Worm (Caenorhabditis elegans) whole organism, L4 larva: ENCODE data around the gene F47B7.3.

ENCODE experiments used
- F26F4.8 ChIP-seq: fragments of 200-800 bp; sonication (Bioruptor generic); conservative IDR thresholded peaks from 2 replicates; pipeline ENCODE4 v1.3.6; 2022; ENCODE audit warnings: missing genetic modification characterization, missing compliant biosample characterization
- F37D6.2 ChIP-seq: sonication (generic microtip); optimal IDR thresholded peaks from 2 replicates; lab custom pipeline; 2016; ENCODE audit warnings: mild to moderate bottlenecking, missing genetic modification characterization, missing compliant biosample characterization
- R02D3.7 ChIP-seq: fragments of 150-350 bp; sonication (generic microtip); optimal IDR thresholded peaks from 3 replicates; lab custom pipeline; 2014; ENCODE audit warnings: missing biosample characterization, missing genetic modification characterization
- T20F7.1 ChIP-seq: fragments of 200-800 bp; sonication (Bioruptor generic); optimal IDR thresholded peaks from 2 replicates; lab custom pipeline; 2018; ENCODE audit warnings: mild to moderate bottlenecking, missing genetic modification characterization, missing compliant biosample characterization
- T26A8.4 ChIP-seq: fragments of 200-800 bp; sonication (Bioruptor generic); IDR thresholded peaks from 2 replicates; pipeline ENCODE4 v1.3.6; 2022; ENCODE audit warnings: missing genetic modification characterization, missing compliant biosample characterization
- Y48G9A.11 ChIP-seq: fragments of 200-800 bp; sonication (Bioruptor generic); IDR thresholded peaks from 2 replicates; pipeline ENCODE4 v1.3.6; 2022; ENCODE audit warnings: missing genetic modification reagents, missing genetic modification characterization, missing compliant biosample characterization
- Y5F2A.4 ChIP-seq: fragments of 200-800 bp; sonication (Bioruptor generic); optimal IDR thresholded peaks from 2 replicates; lab custom pipeline; 2018; ENCODE audit warnings: mild to moderate bottlenecking, missing genetic modification characterization, missing compliant biosample characterization
- ZK546.5 ChIP-seq, 2 experiments: sonication (generic microtip); optimal IDR thresholded peaks; 2 replicates each; lab custom pipeline; 2017; ENCODE audit warnings: missing biosample characterization in 2 of 2, missing genetic modification characterization in 2 of 2
- aha-1 ChIP-seq: fragments of 150-350 bp; peaks from one replicate; lab custom pipeline; 2014; ENCODE audit warnings: missing biosample characterization, missing genetic modification characterization
- ceh-20 ChIP-seq: fragments of 200-800 bp; sonication (Bioruptor generic); IDR thresholded peaks from 2 replicates; pipeline ENCODE4 v1.3.6; 2022; ENCODE audit warnings: missing genetic modification reagents, missing genetic modification characterization, missing compliant biosample characterization
- ceh-28 ChIP-seq: fragments of 150-350 bp; optimal IDR thresholded peaks from 2 replicates; lab custom pipeline; 2014; ENCODE audit warnings: missing biosample characterization, missing genetic modification reagents, missing genetic modification characterization
- ceh-62 ChIP-seq: sonication (generic microtip); optimal IDR thresholded peaks from 2 replicates; lab custom pipeline; 2017; ENCODE audit warnings: missing biosample characterization, missing genetic modification characterization
- ces-1 ChIP-seq: fragments of 150-350 bp; sonication (generic microtip); optimal IDR thresholded peaks from 4 replicates; lab custom pipeline; 2014; ENCODE audit warnings: missing biosample characterization, missing genetic modification reagents, missing genetic modification characterization
- ctbp-1 ChIP-seq: fragments of 200-800 bp; sonication (Bioruptor generic); IDR thresholded peaks from 2 replicates; pipeline ENCODE4 v1.3.6; 2022; ENCODE audit warnings: missing genetic modification reagents, missing genetic modification characterization, missing compliant biosample characterization
- daf-12 ChIP-seq: fragments of 150-350 bp; optimal IDR thresholded peaks from 2 replicates; lab custom pipeline; 2014; ENCODE audit warnings: missing biosample characterization, missing genetic modification reagents, missing genetic modification characterization
- daf-16 ChIP-seq, 3 experiments: sonication (generic microtip); optimal IDR thresholded peaks; 2 replicates each; lab custom pipeline; 2016 to 2017; ENCODE audit warnings: missing genetic modification characterization in 3 of 3, missing genetic modification reagents in 3 of 3, mild to moderate bottlenecking in 2 of 3, missing compliant biosample characterization in 2 of 3, missing biosample characterization in 1 of 3, moderate library complexity in 1 of 3
- dmd-9 ChIP-seq: fragments of 200-800 bp; sonication (Bioruptor generic); IDR thresholded peaks from 2 replicates; pipeline ENCODE4 v1.3.6; 2022; ENCODE audit warnings: missing genetic modification reagents, missing genetic modification characterization, missing compliant biosample characterization
- egl-43 ChIP-seq: fragments of 200-800 bp; sonication (Bioruptor generic); IDR thresholded peaks from 2 replicates; pipeline ENCODE4 v1.3.6; 2022; ENCODE audit warnings: missing genetic modification reagents, missing genetic modification characterization, missing compliant biosample characterization
- fkh-10 ChIP-seq: fragments of 150-350 bp; optimal IDR thresholded peaks from 2 replicates; lab custom pipeline; 2014; ENCODE audit warnings: missing biosample characterization, missing genetic modification reagents, missing genetic modification characterization
- hif-1 ChIP-seq, 2 experiments: sonication (generic microtip); optimal IDR thresholded peaks; 2 replicates each; lab custom pipeline; 2016 to 2017; ENCODE audit warnings: missing compliant biosample characterization in 2 of 2, missing genetic modification characterization in 2 of 2, missing genetic modification reagents in 2 of 2, missing genotype in 2 of 2, mild to moderate bottlenecking in 1 of 2
- hlh-30 ChIP-seq: sonication (generic microtip); optimal IDR thresholded peaks from 2 replicates; lab custom pipeline; 2017; ENCODE audit warnings: antibody characterized with exemption, mild to moderate bottlenecking, missing genetic modification characterization, missing compliant biosample characterization; ENCODE audit not compliant: insufficient read depth
- jun-1 ChIP-seq: fragments of 150-350 bp; optimal IDR thresholded peaks from 2 replicates; lab custom pipeline; 2014; ENCODE audit warnings: missing biosample characterization, missing genetic modification reagents, missing genetic modification characterization
- lin-1 ChIP-seq: fragments of 200-800 bp; sonication (Bioruptor generic); IDR thresholded peaks from 2 replicates; pipeline ENCODE4 v1.3.6; 2022; ENCODE audit warnings: missing genetic modification reagents, missing genetic modification characterization, missing compliant biosample characterization
- lin-29 ChIP-seq: fragments of 200-800 bp; sonication (Bioruptor generic); IDR thresholded peaks from 2 replicates; pipeline ENCODE4 v1.3.6; 2022; ENCODE audit warnings: missing genetic modification reagents, missing genetic modification characterization, missing compliant biosample characterization
- lir-3 ChIP-seq: sonication (generic microtip); optimal IDR thresholded peaks from 2 replicates; lab custom pipeline; 2016; ENCODE audit warnings: mild to moderate bottlenecking, missing genetic modification characterization, missing compliant biosample characterization
- madf-5 ChIP-seq, 2 experiments: fragments of 200-800 bp; sonication (Bioruptor generic); IDR thresholded peaks; 2 replicates each; pipeline ENCODE4 v1.3.6; 2022; ENCODE audit warnings: missing compliant biosample characterization in 2 of 2, missing genetic modification characterization in 2 of 2
- mdl-1 ChIP-seq, 2 experiments: fragments of 150-350 bp in 1 of 2; sonication (generic microtip) in 1 of 2; optimal IDR thresholded peaks; 2 replicates each; lab custom pipeline; 2014 to 2017; ENCODE audit warnings: missing biosample characterization in 2 of 2, missing genetic modification characterization in 2 of 2
- mep-1 ChIP-seq: fragments of 150-350 bp; sonication (generic microtip); optimal IDR thresholded peaks from 3 replicates; lab custom pipeline; 2014; ENCODE audit warnings: missing biosample characterization, missing genetic modification characterization
- nhr-102 ChIP-seq: sonication (generic microtip); optimal IDR thresholded peaks from 2 replicates; lab custom pipeline; 2016; ENCODE audit warnings: mild to moderate bottlenecking, missing genetic modification characterization, moderate library complexity, missing compliant biosample characterization
- nhr-237 ChIP-seq: sonication (generic microtip); optimal IDR thresholded peaks from 2 replicates; lab custom pipeline; 2017; ENCODE audit warnings: missing biosample characterization, missing genetic modification characterization
- nhr-28 ChIP-seq: fragments of 150-350 bp; optimal IDR thresholded peaks from 2 replicates; lab custom pipeline; 2014; ENCODE audit warnings: missing biosample characterization, missing genetic modification characterization
- nhr-6 ChIP-seq: fragments of 150-350 bp; optimal IDR thresholded peaks from 2 replicates; lab custom pipeline; 2014; ENCODE audit warnings: missing biosample characterization, missing genetic modification characterization
- nhr-77 ChIP-seq: fragments of 150-350 bp; optimal IDR thresholded peaks from 2 replicates; lab custom pipeline; 2014; ENCODE audit warnings: missing biosample characterization, missing genetic modification characterization
- pha-4 ChIP-seq, 2 experiments: fragments of 150-350 bp in 1 of 2; fragments of 200-800 bp in 1 of 2; sonication (Bioruptor generic) in 1 of 2; IDR thresholded peaks in 1 of 2; optimal IDR thresholded peaks in 1 of 2; 2 replicates each; pipeline versions ENCODE4 v1.3.6 to Lab custom; 2014 to 2022; ENCODE audit warnings: missing genetic modification characterization in 2 of 2, missing genetic modification reagents in 2 of 2, missing biosample characterization in 1 of 2, missing compliant biosample characterization in 1 of 2
- php-3 ChIP-seq: fragments of 200-800 bp; sonication (Bioruptor generic); IDR thresholded peaks from 2 replicates; pipeline ENCODE4 v1.3.6; 2022; ENCODE audit warnings: missing genetic modification reagents, missing genetic modification characterization, missing compliant biosample characterization
- pqm-1 ChIP-seq: sonication (generic microtip); optimal IDR thresholded peaks from 2 replicates; lab custom pipeline; 2017; ENCODE audit warnings: missing biosample characterization, missing genetic modification characterization
- rbr-2 ChIP-seq: sonication (generic microtip); optimal IDR thresholded peaks from 2 replicates; lab custom pipeline; 2016; ENCODE audit warnings: missing genotype, missing genetic modification characterization, missing compliant biosample characterization
- saeg-2 ChIP-seq: fragments of 200-800 bp; sonication (Bioruptor generic); IDR thresholded peaks from 2 replicates; pipeline ENCODE4 v1.3.6; 2022; ENCODE audit warnings: missing genetic modification reagents, missing genetic modification characterization, missing compliant biosample characterization
- sdz-12 ChIP-seq: fragments of 200-800 bp; sonication (Bioruptor generic); optimal IDR thresholded peaks from 2 replicates; lab custom pipeline; 2018; ENCODE audit warnings: mild to moderate bottlenecking, missing genetic modification characterization, missing compliant biosample characterization
- set-16 ChIP-seq: fragments of 200-800 bp; sonication (Bioruptor generic); IDR thresholded peaks from 2 replicates; pipeline ENCODE4 v1.3.6; 2022; ENCODE audit warnings: missing genetic modification reagents, missing genetic modification characterization, missing compliant biosample characterization
- skn-1 ChIP-seq: fragments of 150-350 bp; optimal IDR thresholded peaks from 2 replicates; lab custom pipeline; 2014; ENCODE audit warnings: missing biosample characterization, missing genetic modification characterization
- spr-1 ChIP-seq: sonication (generic microtip); optimal IDR thresholded peaks from 2 replicates; lab custom pipeline; 2016; ENCODE audit warnings: mild to moderate bottlenecking, missing genetic modification characterization, missing compliant biosample characterization
- spr-3 ChIP-seq: fragments of 200-800 bp; sonication (Bioruptor generic); optimal IDR thresholded peaks from 2 replicates; lab custom pipeline; 2018; ENCODE audit warnings: mild to moderate bottlenecking, missing genetic modification characterization, missing compliant biosample characterization
- tag-97 ChIP-seq: fragments of 200-800 bp; sonication (Bioruptor generic); IDR thresholded peaks from 2 replicates; pipeline ENCODE4 v1.3.6; 2022; ENCODE audit warnings: missing genetic modification characterization, missing compliant biosample characterization
- tra-1 ChIP-seq: fragments of 200-800 bp; sonication (Bioruptor generic); IDR thresholded peaks from 2 replicates; pipeline ENCODE4 v1.3.6; 2022; ENCODE audit warnings: missing genetic modification reagents, missing genetic modification characterization, missing compliant biosample characterization
- unc-130 ChIP-seq: sonication (generic microtip); optimal IDR thresholded peaks from 2 replicates; lab custom pipeline; 2016; ENCODE audit warnings: missing genetic modification reagents, missing genetic modification characterization, missing compliant biosample characterization
- unc-39 ChIP-seq: sonication (generic microtip); optimal IDR thresholded peaks from 2 replicates; lab custom pipeline; 2017; ENCODE audit warnings: missing biosample characterization, missing genetic modification characterization
- zag-1 ChIP-seq: fragments of 150-350 bp; optimal IDR thresholded peaks from 2 replicates; lab custom pipeline; 2014; ENCODE audit warnings: missing biosample characterization, missing genetic modification characterization
- zfp-2 ChIP-seq: sonication (generic microtip); optimal IDR thresholded peaks from 2 replicates; lab custom pipeline; 2016; ENCODE audit warnings: mild to moderate bottlenecking, missing genetic modification characterization, missing compliant biosample characterization
- zfp-3 ChIP-seq: fragments of 200-800 bp; sonication (Bioruptor generic); conservative IDR thresholded peaks from 2 replicates; pipeline ENCODE4 v1.3.6; 2022; ENCODE audit warnings: missing genetic modification reagents, missing genetic modification characterization, missing compliant biosample characterization
- zip-11 ChIP-seq: fragments of 200-800 bp; sonication (Bioruptor generic); IDR thresholded peaks from 2 replicates; pipeline ENCODE4 v1.3.6; 2022; ENCODE audit warnings: missing genetic modification characterization, missing compliant biosample characterization
- ztf-11 ChIP-seq: fragments of 150-350 bp; optimal IDR thresholded peaks from 2 replicates; lab custom pipeline; 2014; ENCODE audit warnings: missing biosample characterization, missing genetic modification characterization

F47B7.3 gene

ce11 chrX:3728970-3729369, 35.2 kb downstream of the F47B7.3 start, which contains the start of gene aex-4:
aex-4 (plus strand) TSS chrX:3729281.
- no peak for TF ChIP-seq skn-1
- peak; percentile 21 for TF ChIP-seq mep-1 (tag; lab: Kevin White, UChicago)
- TF ChIP-seq ceh-28 (tag; lab: Kevin White, UChicago) = no peak
- peak; percentile 35 for TF ChIP-seq hlh-30
- no peak for TF ChIP-seq R02D3.7 (tag; lab: Kevin White, UChicago)
- TF ChIP-seq tra-1 (GFP tag; lab: Robert Waterston, UW) = peak; percentile 58
- peak in 1 of 2 experiments; percentile 93 for TF ChIP-seq hif-1 (tag; optimal IDR thresholded peaks at IDR 0.05; lab: Kevin White, UChicago)
- TF ChIP-seq nhr-77 (tag; lab: Kevin White, UChicago) = peak; percentile 50
- no peak for TF ChIP-seq ctbp-1
- no peak for TF ChIP-seq nhr-237
- no peak for TF ChIP-seq unc-39 (tag; lab: Kevin White, UChicago)
- no peak for TF ChIP-seq spr-3 (GFP tag; lab: Kevin White, UChicago)
- TF ChIP-seq set-16 = no peak
- no peak for TF ChIP-seq nhr-6 (tag; lab: Kevin White, UChicago)
- no peak for TF ChIP-seq Y5F2A.4
- no peak for TF ChIP-seq zip-11
- no peak for TF ChIP-seq zfp-2 (tag; lab: Kevin White, UChicago)
- peak; percentile 97 for TF ChIP-seq aha-1 (tag; lab: Kevin White, UChicago)
- TF ChIP-seq sdz-12 (GFP tag; lab: Kevin White, UChicago) = no peak
- peak; percentile 98 for TF ChIP-seq pqm-1 (tag; lab: Kevin White, UChicago)
- no peak for TF ChIP-seq rbr-2 (tag; lab: Kevin White, UChicago)
- TF ChIP-seq ZK546.5 (tag; optimal IDR thresholded peaks at IDR 0.05; lab: Kevin White, UChicago) = no peak
- peak; percentile 79 for TF ChIP-seq lin-1 (GFP tag; lab: Robert Waterston, UW)
- TF ChIP-seq zfp-3 (GFP tag; lab: Robert Waterston, UW) = no peak
- TF ChIP-seq spr-1 (tag; lab: Kevin White, UChicago) = no peak
- TF ChIP-seq nhr-102 (tag; lab: Kevin White, UChicago) = no peak
- no peak for TF ChIP-seq egl-43 (GFP tag; lab: Robert Waterston, UW)
- no peak for TF ChIP-seq saeg-2 (GFP tag; lab: Robert Waterston, UW)
- peak; percentile 6 for TF ChIP-seq T20F7.1 (GFP tag; lab: Kevin White, UChicago)
- TF ChIP-seq fkh-10 (GFP tag; lab: Kevin White, UChicago) = no peak
- TF ChIP-seq T26A8.4 (GFP tag; lab: Robert Waterston, UW) = 0 out of 2 replicates have a peak, but pooled peaks have one; percentile 24
- TF ChIP-seq lin-29 = no peak
- TF ChIP-seq jun-1 (tag; lab: Kevin White, UChicago) = no peak
- no peak for TF ChIP-seq madf-5 (GFP tag; IDR thresholded peaks at IDR 0.05; lab: Robert Waterston, UW)
- TF ChIP-seq daf-16 (GFP tag; optimal IDR thresholded peaks at IDR 0.05; lab: Kevin White, UChicago) = no peak
- TF ChIP-seq daf-16 (tag; optimal IDR thresholded peaks at IDR 0.05; lab: Kevin White, UChicago) = peak; percentile 89
- peak; percentile 75 for TF ChIP-seq php-3
- TF ChIP-seq daf-12 (tag; lab: Kevin White, UChicago) = no peak
- no peak for TF ChIP-seq pha-4 (GFP tag; IDR thresholded peaks at IDR 0.05; lab: Robert Waterston, UW)
- TF ChIP-seq pha-4 (tag; optimal IDR thresholded peaks at IDR 0.05; lab: Kevin White, UChicago) = no peak
- no peak for TF ChIP-seq dmd-9 (GFP tag; lab: Robert Waterston, UW)
- TF ChIP-seq Y48G9A.11 = no peak
- peak in 1 of 2 experiments; percentile 54 for TF ChIP-seq mdl-1 (tag; optimal IDR thresholded peaks at IDR 0.05; lab: Kevin White, UChicago)
- TF ChIP-seq unc-130 (GFP tag; lab: Kevin White, UChicago) = no peak
- no peak for TF ChIP-seq F26F4.8 (GFP tag; lab: Robert Waterston, UW)
- no peak for TF ChIP-seq tag-97 (GFP tag; lab: Robert Waterston, UW)
- TF ChIP-seq F37D6.2 (tag; lab: Kevin White, UChicago) = no peak
- TF ChIP-seq ceh-20 (GFP tag; lab: Robert Waterston, UW) = no peak
- TF ChIP-seq ceh-62 (tag; lab: Kevin White, UChicago) = no peak
- no peak for TF ChIP-seq ztf-11 (tag; lab: Kevin White, UChicago)
- TF ChIP-seq zag-1 (tag; lab: Kevin White, UChicago) = no peak
- TF ChIP-seq nhr-28 = peak; percentile 93
- no peak for TF ChIP-seq lir-3 (tag; lab: Kevin White, UChicago)
- no peak for TF ChIP-seq ces-1 (GFP tag; lab: Kevin White, UChicago)
